Worm (Caenorhabditis elegans): Measurements from ENCODE around the gene snf-7.

- no peak for TF ChIP-seq ama-1 (optimal IDR thresholded peaks at IDR 0.05)
- TF ChIP-seq hmg-4 (GFP tag; optimal IDR thresholded peaks at IDR 0.05), result no peak
- TF ChIP-seq F13C5.2 (tag; optimal IDR thresholded peaks at IDR 0.05), result no peak
- no peak for TF ChIP-seq B0310.2 (tag; optimal IDR thresholded peaks at IDR 0.05)
- no peak for TF ChIP-seq hnd-1 (tag; optimal IDR thresholded peaks at IDR 0.05)
- TF ChIP-seq ceh-13 (GFP tag; optimal IDR thresholded peaks at IDR 0.05), result no peak
- no peak for TF ChIP-seq ceh-36 (tag; optimal IDR thresholded peaks at IDR 0.05)
- TF ChIP-seq pes-1 (GFP tag; IDR thresholded peaks at IDR 0.05), result no peak
- TF ChIP-seq sea-1 (GFP tag; conservative IDR thresholded peaks at IDR 0.05), result no peak
- no peak for TF ChIP-seq flt-1 (GFP tag; IDR thresholded peaks at IDR 0.05)
Measured at ce11 chrIII:13049956-13050355, 44.7 kb downstream of the snf-7 start.
